Worm (Caenorhabditis elegans) whole organism, late embryonic: Measurements from ENCODE around the gene grl-28.

ENCODE experiments used
- T23F11.4 ChIP-seq: fragments of 200-800 bp; sonication (Bioruptor generic); optimal IDR thresholded peaks from 2 replicates; lab custom pipeline; 2018; ENCODE audit warnings: mild to moderate bottlenecking, missing genetic modification characterization, missing compliant biosample characterization
- ama-1 ChIP-seq: fragments of 150-350 bp; optimal IDR thresholded peaks from 2 replicates; lab custom pipeline; 2014
- ceh-19 ChIP-seq: fragments of 200-800 bp; sonication (Bioruptor generic); optimal IDR thresholded peaks from 2 replicates; lab custom pipeline; 2018; ENCODE audit warnings: mild to moderate bottlenecking, missing genetic modification characterization, missing compliant biosample characterization
- ceh-24 ChIP-seq: sonication (generic microtip); optimal IDR thresholded peaks from 2 replicates; lab custom pipeline; 2016; ENCODE audit warnings: mild to moderate bottlenecking, missing genetic modification characterization, missing compliant biosample characterization
- dve-1 ChIP-seq: sonication (generic microtip); optimal IDR thresholded peaks from 2 replicates; lab custom pipeline; 2017; ENCODE audit warnings: antibody characterized with exemption, mild to moderate bottlenecking, missing genetic modification characterization, missing compliant biosample characterization
- hlh-6 ChIP-seq: sonication (generic microtip); optimal IDR thresholded peaks from 2 replicates; lab custom pipeline; 2016; ENCODE audit warnings: missing genotype, missing genetic modification characterization, missing compliant biosample characterization
- lin-11 ChIP-seq: fragments of 200-800 bp; sonication (Bioruptor generic); optimal IDR thresholded peaks from 2 replicates; lab custom pipeline; 2018; ENCODE audit warnings: mild to moderate bottlenecking, missing genetic modification characterization, missing compliant biosample characterization
- npax-4 ChIP-seq: sonication (generic microtip); optimal IDR thresholded peaks from 2 replicates; lab custom pipeline; 2016; ENCODE audit warnings: missing genetic modification characterization, missing compliant biosample characterization
- odd-2 ChIP-seq: sonication (generic microtip); optimal IDR thresholded peaks from 2 replicates; lab custom pipeline; 2017; ENCODE audit warnings: antibody characterized with exemption, mild to moderate bottlenecking, missing genetic modification characterization, missing compliant biosample characterization
- pha-4 ChIP-seq: fragments of 150-350 bp; optimal IDR thresholded peaks from 2 replicates; lab custom pipeline; 2018; ENCODE audit warnings: missing biosample characterization, missing genetic modification reagents, missing genetic modification characterization
- pqm-1 ChIP-seq: sonication (generic microtip); optimal IDR thresholded peaks from 2 replicates; lab custom pipeline; 2016; ENCODE audit warnings: missing genetic modification characterization, missing compliant biosample characterization
- tbx-2 ChIP-seq: sonication (generic microtip); optimal IDR thresholded peaks from 2 replicates; lab custom pipeline; 2016; ENCODE audit warnings: missing genetic modification characterization, missing compliant biosample characterization
- ttx-3 ChIP-seq: sonication (generic microtip); optimal IDR thresholded peaks from 2 replicates; lab custom pipeline; 2016; ENCODE audit warnings: missing genetic modification reagents, missing genetic modification characterization, missing compliant biosample characterization
- unc-86 ChIP-seq: sonication (generic microtip); optimal IDR thresholded peaks from 2 replicates; lab custom pipeline; 2016; ENCODE audit warnings: missing genetic modification characterization, missing compliant biosample characterization

DNA sequence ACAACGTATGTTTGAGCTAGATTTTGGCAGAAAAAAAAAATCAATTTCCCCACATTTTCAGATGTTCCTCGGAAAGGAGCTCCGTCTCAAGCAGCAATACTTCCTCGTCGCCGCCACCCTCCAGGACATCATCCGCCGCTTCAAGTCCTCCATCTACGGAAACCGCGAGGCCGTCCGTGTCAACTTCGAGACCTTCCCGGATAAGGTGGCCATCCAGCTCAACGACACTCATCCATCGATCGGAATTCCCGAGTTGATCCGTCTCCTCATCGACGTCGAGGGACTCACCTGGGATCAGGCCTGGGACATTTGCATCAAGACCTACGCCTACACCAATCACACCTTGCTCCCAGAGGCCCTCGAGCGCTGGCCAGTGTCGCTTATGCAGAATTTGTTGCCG, 31.0 kb upstream of the grl-28 start:
- TF ChIP-seq tbx-2 (tag; lab: Kevin White, UChicago) = no peak
- no peak for TF ChIP-seq ceh-24 (tag; lab: Kevin White, UChicago)
- TF ChIP-seq pqm-1 (tag; lab: Kevin White, UChicago) = no peak
- TF ChIP-seq ceh-19 = no peak
- no peak for TF ChIP-seq npax-4 (tag; lab: Kevin White, UChicago)
- TF ChIP-seq hlh-6 = no peak
- no peak for TF ChIP-seq dve-1 (tag; lab: Kevin White, UChicago)
- no peak for TF ChIP-seq odd-2
- TF ChIP-seq unc-86 = no peak
- no peak for TF ChIP-seq lin-11 (tag; lab: Kevin White, UChicago)
- no peak for TF ChIP-seq ama-1 (lab: Kevin White, UChicago)
- TF ChIP-seq ttx-3 (tag; lab: Kevin White, UChicago) = no peak
- no peak for TF ChIP-seq T23F11.4 (GFP tag; lab: Kevin White, UChicago)
- no peak for TF ChIP-seq pha-4 (tag; lab: Kevin White, UChicago)
